Worm (Caenorhabditis elegans) whole organism, L4 larva: ENCODE measurements around the gene Y39A1A.24.

Source experiments
- Y105C5A.15 ChIP-seq: fragments of 200-800 bp; sonication (Bioruptor generic); IDR thresholded peaks from 2 replicates; pipeline ENCODE4 v1.3.6; 2022; ENCODE audit warnings: missing genetic modification characterization, missing compliant biosample characterization
- ama-1 ChIP-seq: fragments of 150-350 bp; optimal IDR thresholded peaks from 2 replicates; lab custom pipeline; 2014; ENCODE audit warnings: inconsistent platforms, mixed read lengths
- egl-27 ChIP-seq: sonication (generic microtip); optimal IDR thresholded peaks from 3 replicates; lab custom pipeline; 2017; ENCODE audit warnings: missing biosample characterization, missing genetic modification reagents, missing genetic modification characterization
- lin-13 ChIP-seq: fragments of 150-350 bp; optimal IDR thresholded peaks from 2 replicates; lab custom pipeline; 2014; ENCODE audit warnings: missing biosample characterization, missing genetic modification reagents, missing genetic modification characterization
- nhr-48 ChIP-seq: sonication (generic microtip); optimal IDR thresholded peaks from 2 replicates; lab custom pipeline; 2016; ENCODE audit warnings: mild to moderate bottlenecking, missing genetic modification characterization, missing compliant biosample characterization
- skn-1 ChIP-seq: fragments of 150-350 bp; optimal IDR thresholded peaks from 2 replicates; lab custom pipeline; 2014; ENCODE audit warnings: missing biosample characterization, missing genetic modification characterization
- snpc-4 ChIP-seq: fragments of 150-350 bp; optimal IDR thresholded peaks from 2 replicates; lab custom pipeline; 2014; ENCODE audit warnings: missing biosample characterization, missing genetic modification characterization
- unc-39 ChIP-seq: sonication (generic microtip); optimal IDR thresholded peaks from 2 replicates; lab custom pipeline; 2017; ENCODE audit warnings: missing biosample characterization, missing genetic modification characterization
- zag-1 ChIP-seq: fragments of 150-350 bp; optimal IDR thresholded peaks from 2 replicates; lab custom pipeline; 2014; ENCODE audit warnings: missing biosample characterization, missing genetic modification characterization

DNA sequence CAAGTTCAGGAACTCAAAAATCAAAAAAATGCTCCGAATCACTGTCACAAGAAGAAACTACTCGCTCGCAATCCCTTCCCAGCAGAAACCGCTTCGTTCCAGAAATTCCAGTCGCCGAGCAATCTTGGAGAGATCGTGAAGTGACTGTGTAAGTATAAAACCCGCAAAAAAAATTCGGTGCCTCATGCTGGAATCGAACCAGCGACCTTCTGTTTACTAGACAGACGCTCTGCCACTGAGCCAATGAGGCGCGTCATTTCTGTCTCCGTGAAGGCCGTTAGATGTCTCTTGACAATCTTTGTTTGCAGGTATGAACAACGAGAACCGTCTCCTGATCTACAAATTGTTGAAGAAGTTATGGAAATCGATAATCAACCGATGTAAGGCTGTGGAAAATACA lies 12.1 kb downstream of the Y39A1A.24 start:
- no peak for TF ChIP-seq zag-1
- TF ChIP-seq skn-1 (tag; lab: Kevin White, UChicago), result no peak
- TF ChIP-seq Y105C5A.15 (GFP tag; lab: Robert Waterston, UW), result 0 out of 2 replicates have a peak, but pooled peaks have one; percentile 48
- TF ChIP-seq ama-1, result peak; percentile 22
- peak; percentile 69 for TF ChIP-seq lin-13 (GFP tag; lab: Kevin White, UChicago)
- no peak for TF ChIP-seq egl-27 (tag; lab: Kevin White, UChicago)
- no peak for TF ChIP-seq unc-39 (tag; lab: Kevin White, UChicago)
- no peak for TF ChIP-seq snpc-4
- TF ChIP-seq nhr-48 (tag; lab: Kevin White, UChicago), result peak; percentile 23
